Fruit fly (Drosophila melanogaster) Kc167 (cell line): ENCODE results near the gene Duox.

ENCODE experiments used
- Myc ChIP-seq: fragments of >200 bp; optimal IDR thresholded peaks from 2 replicates; lab custom pipeline; 2017; ENCODE audit warnings: missing external identifiers
- Sin3A ChIP-seq: fragments of >200 bp; optimal IDR thresholded peaks from 2 replicates; lab custom pipeline; 2018; ENCODE audit warnings: missing external identifiers
- h ChIP-seq: fragments of >200 bp; optimal IDR thresholded peaks from 3 replicates; lab custom pipeline; 2018; ENCODE audit warnings: missing external identifiers
- insv ChIP-seq: fragments of >200 bp; optimal IDR thresholded peaks from 3 replicates; lab custom pipeline; 2018; ENCODE audit warnings: missing external identifiers
- psq ChIP-seq: fragments of >200 bp; optimal IDR thresholded peaks from 2 replicates; lab custom pipeline; 2017; ENCODE audit warnings: missing external identifiers
- ttk ChIP-seq: sonication (Bioruptor generic); optimal IDR thresholded peaks from 2 replicates; lab custom pipeline; 2017; ENCODE audit warnings: missing external identifiers

DNA sequence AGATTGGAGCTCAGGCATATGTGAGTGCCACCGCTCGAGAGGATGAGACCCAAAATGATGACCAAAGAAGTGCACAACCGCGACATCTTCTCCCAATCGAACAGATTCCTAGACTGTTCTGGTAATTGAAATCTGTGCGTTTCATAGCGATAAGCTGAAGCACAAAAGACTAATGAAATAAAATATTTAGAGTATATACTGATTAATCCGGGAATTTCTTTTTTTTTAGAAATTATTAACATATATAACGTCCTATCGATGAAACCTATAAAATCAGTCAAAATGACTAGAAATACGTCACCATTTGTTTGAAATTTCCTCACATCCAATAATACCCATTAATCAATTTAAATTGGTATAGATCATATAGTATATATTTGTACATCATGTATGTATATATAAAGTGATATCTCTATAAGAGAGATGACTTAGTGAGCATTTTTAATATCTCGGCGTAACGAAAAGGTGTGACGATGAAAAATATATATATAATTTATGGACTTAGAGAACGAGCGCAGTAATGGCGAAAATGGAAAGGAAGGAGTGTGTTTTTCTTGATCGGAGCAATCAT lies 17.1 kb upstream of the Duox start, which contains the start of the genes CG3117 and CG2983:
- TF ChIP-seq ttk (no peak), Myc (lab: Kevin White, UChicago) (no peak), psq (lab: Kevin White, UChicago) (no peak), Sin3A (lab: Kevin White, UChicago) (no peak), h (no peak), insv (lab: Kevin White, UChicago) (no peak)
